Fruit fly (Drosophila melanogaster) whole organism, prepupa: ENCODE data around the gene path.

ENCODE experiments used
- CG11762 ChIP-seq: fragments of 200-800 bp; sonication (Bioruptor generic); optimal IDR thresholded peaks from 3 replicates; lab custom pipeline; 2016; ENCODE audit warnings: missing biosample characterization, missing genetic modification characterization; ENCODE audit not compliant: insufficient read depth
- CG11902 ChIP-seq: fragments of 200-800 bp; sonication (Bioruptor generic); optimal IDR thresholded peaks from 3 replicates; lab custom pipeline; 2016; ENCODE audit warnings: missing biosample characterization, missing genetic modification characterization
- OdsH ChIP-seq: fragments of 200-800 bp; sonication (Bioruptor generic); optimal IDR thresholded peaks from 3 replicates; lab custom pipeline; 2016; ENCODE audit warnings: missing biosample characterization, missing genetic modification characterization
- Sox102F ChIP-seq: fragments of 200-800 bp; sonication (Bioruptor generic); optimal IDR thresholded peaks from 2 replicates; lab custom pipeline; 2016; ENCODE audit warnings: missing biosample characterization, mild to moderate bottlenecking, missing genetic modification characterization
- Sox15 ChIP-seq: fragments of 200-800 bp; sonication (Bioruptor generic); optimal IDR thresholded peaks from 3 replicates; lab custom pipeline; 2016; ENCODE audit warnings: missing biosample characterization, missing genetic modification characterization

- TF ChIP-seq Sox102F (GFP tag; lab: Kevin White, UChicago) (no peak), Sox15 (GFP tag; lab: Kevin White, UChicago) (no peak), CG11902 (no peak), OdsH (GFP tag; lab: Kevin White, UChicago) (no peak), CG11762 (GFP tag; lab: Kevin White, UChicago) (no peak)
Measured at dm6 chr3L:9512560-9512959, 7.4 kb upstream of the path start, which contains the start of gene CG33703.
